Fruit fly (Drosophila melanogaster): ENCODE measurements around the gene CG6333.

Gene CG6333

DNA sequence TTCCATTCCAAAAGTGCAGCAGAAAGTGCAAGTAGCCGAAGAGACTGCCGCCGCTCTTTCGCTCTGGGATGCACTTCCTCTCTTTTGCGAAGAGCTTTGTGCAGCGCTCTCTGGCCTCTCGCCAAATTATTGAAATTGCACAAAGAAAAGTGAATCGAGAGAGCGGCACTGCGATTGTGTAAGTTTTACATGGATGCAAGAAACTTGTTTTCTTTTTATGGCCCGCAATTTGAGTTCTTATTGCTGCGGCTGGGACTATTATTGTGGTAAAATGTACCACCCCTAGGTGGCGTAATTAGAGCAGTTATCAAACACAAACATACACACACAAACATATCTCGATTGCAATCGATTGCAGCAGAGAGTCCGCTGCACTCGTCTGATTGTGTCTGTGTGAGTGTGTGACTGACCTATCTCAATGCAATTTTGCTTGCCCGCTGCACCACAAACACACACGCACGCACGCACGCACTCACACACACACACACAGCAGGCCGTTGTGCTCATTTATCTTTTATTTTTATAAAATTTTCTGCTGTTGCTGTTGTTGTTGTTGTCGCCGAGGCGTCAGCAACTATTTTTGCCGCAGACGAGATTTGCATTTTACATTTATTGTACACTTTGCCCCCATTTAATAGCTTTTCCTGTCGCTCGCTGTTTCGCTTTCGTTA is 14.4 kb upstream of the CG6333 start:
- TF ChIP-seq OdsH (GFP tag; optimal IDR thresholded peaks at IDR 0.05) (no peak), Dif (GFP tag; optimal IDR thresholded peaks at IDR 0.05; ENCODE audit: partially characterized antibody) (peak; percentile 58)

DNA sequence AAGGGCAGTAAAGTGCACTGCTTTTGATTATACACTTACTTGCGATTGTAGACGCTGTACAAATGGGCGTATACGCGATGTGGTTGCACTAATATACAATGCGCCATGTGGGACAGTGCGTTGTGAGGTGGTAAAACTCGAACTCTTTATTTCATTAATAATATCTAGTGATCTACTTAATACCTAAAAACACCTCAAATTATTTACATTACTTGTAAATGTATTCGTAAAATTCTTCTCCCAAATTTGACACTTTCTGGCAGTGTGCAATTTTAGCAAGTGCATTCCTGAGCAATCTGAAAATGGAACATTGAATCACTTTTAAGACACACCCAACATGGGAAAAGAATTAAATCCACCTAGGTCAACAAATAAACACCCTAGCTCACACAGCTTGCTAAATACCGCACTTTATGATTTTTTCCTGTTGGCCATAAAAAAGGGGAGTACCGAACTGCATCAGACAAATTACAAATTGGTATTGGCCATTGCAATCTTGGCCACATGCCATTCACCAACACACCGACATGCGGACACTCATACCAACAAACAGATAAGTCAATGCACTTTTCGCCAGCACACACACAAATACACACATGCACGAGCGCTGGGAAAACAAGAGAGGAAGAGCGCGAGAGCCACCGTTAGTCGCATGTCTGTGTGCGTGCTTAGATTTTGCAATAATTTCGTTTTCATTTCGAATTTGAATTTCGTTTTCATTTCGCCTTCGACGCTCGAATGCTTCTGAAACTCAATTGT is 13.1 kb upstream of the CG6333 start:
- TF ChIP-seq CrebA (GFP tag; optimal IDR thresholded peaks at IDR 0.05; ENCODE audit: borderline replicate concordance) (no peak), woc (GFP tag; optimal IDR thresholded peaks at IDR 0.05) (no peak), jim (GFP tag; optimal IDR thresholded peaks at IDR 0.05) (no peak), Hr78 (GFP tag; optimal IDR thresholded peaks at IDR 0.05) (no peak), Hnf4 (GFP tag; optimal IDR thresholded peaks at IDR 0.05) (no peak), Dif (GFP tag; optimal IDR thresholded peaks at IDR 0.05; ENCODE audit: partially characterized antibody) (no peak), dl (GFP tag; optimal IDR thresholded peaks at IDR 0.05; ENCODE audit: insufficient read depth in 1 of 2, partially characterized antibody in 2 of 2) (no peak), lola (GFP tag; optimal IDR thresholded peaks at IDR 0.05) (no peak), HLH106 (tag; optimal IDR thresholded peaks at IDR 0.05) (no peak), N (GFP tag; optimal IDR thresholded peaks at IDR 0.05) (no peak), GATAd (GFP tag; optimal IDR thresholded peaks at IDR 0.05) (no peak), Sp1 (GFP tag; optimal IDR thresholded peaks at IDR 0.05) (no peak), sage (GFP tag; optimal IDR thresholded peaks at IDR 0.05) (no peak), Hr83 (GFP tag; optimal IDR thresholded peaks at IDR 0.05; ENCODE audit: poor library complexity, severe bottlenecking) (no peak), Jra (GFP tag; optimal IDR thresholded peaks at IDR 0.05) (no peak), fru (GFP tag; optimal IDR thresholded peaks at IDR 0.05) (no peak), Vsx2 (GFP tag; optimal IDR thresholded peaks at IDR 0.05; ENCODE audit: partially characterized antibody) (no peak), Rel (GFP tag; optimal IDR thresholded peaks at IDR 0.05) (no peak), Rel (tag; optimal IDR thresholded peaks at IDR 0.05) (no peak), dsf (GFP tag; optimal IDR thresholded peaks at IDR 0.05; ENCODE audit: borderline replicate concordance) (no peak), psq (GFP tag; optimal IDR thresholded peaks at IDR 0.05) (no peak)

DNA sequence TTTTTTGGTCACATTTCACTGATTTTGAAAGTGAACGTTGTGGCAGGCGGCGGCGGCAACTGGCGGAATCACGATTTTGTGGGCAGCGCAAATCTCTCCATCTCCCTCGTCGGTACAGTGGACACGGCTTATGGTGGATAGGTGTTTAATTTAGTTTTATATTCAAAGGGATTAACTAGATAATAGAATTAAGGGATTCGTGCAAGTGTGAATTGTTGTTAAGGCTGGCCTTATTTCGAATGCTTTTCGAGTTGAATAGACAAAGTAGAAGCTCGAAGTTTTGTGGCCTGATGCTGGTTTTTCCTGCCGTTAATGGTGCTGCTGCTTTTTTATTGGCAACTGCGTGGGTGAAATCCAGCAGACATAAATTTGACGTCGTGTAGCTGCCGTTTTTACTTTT is 11.9 kb upstream of the CG6333 start:
- TF ChIP-seq usp (GFP tag; optimal IDR thresholded peaks at IDR 0.05) = no peak
- no peak for TF ChIP-seq h (GFP tag; optimal IDR thresholded peaks at IDR 0.05)
- TF ChIP-seq Sp1 (GFP tag; optimal IDR thresholded peaks at IDR 0.05) = no peak
- TF ChIP-seq br (GFP tag; optimal IDR thresholded peaks at IDR 0.05) = no peak
- no peak for TF ChIP-seq GATAd (GFP tag; optimal IDR thresholded peaks at IDR 0.05)
- TF ChIP-seq woc (GFP tag; optimal IDR thresholded peaks at IDR 0.05) = no peak
- TF ChIP-seq dmrt93B (GFP tag; optimal IDR thresholded peaks at IDR 0.05) = no peak
- TF ChIP-seq N (GFP tag; optimal IDR thresholded peaks at IDR 0.05) = no peak
- TF ChIP-seq rgr (GFP tag; optimal IDR thresholded peaks at IDR 0.05) = no peak
- no peak for TF ChIP-seq Dif (GFP tag; optimal IDR thresholded peaks at IDR 0.05; ENCODE audit: partially characterized antibody)
- no peak for TF ChIP-seq CG9705 (GFP tag; optimal IDR thresholded peaks at IDR 0.05)
- TF ChIP-seq dsf (GFP tag; optimal IDR thresholded peaks at IDR 0.05; ENCODE audit: borderline replicate concordance) = no peak
- no peak for TF ChIP-seq Vsx2 (GFP tag; optimal IDR thresholded peaks at IDR 0.05; ENCODE audit: partially characterized antibody)
- TF ChIP-seq psq (GFP tag; optimal IDR thresholded peaks at IDR 0.05) = no peak
- no peak for TF ChIP-seq Dfd (GFP tag; optimal IDR thresholded peaks at IDR 0.05)
- no peak for TF ChIP-seq foxo (GFP tag; optimal IDR thresholded peaks at IDR 0.05)
- no peak for TF ChIP-seq lola (GFP tag; optimal IDR thresholded peaks at IDR 0.05)
- TF ChIP-seq CG32264 (GFP tag; optimal IDR thresholded peaks at IDR 0.05) = no peak

DNA sequence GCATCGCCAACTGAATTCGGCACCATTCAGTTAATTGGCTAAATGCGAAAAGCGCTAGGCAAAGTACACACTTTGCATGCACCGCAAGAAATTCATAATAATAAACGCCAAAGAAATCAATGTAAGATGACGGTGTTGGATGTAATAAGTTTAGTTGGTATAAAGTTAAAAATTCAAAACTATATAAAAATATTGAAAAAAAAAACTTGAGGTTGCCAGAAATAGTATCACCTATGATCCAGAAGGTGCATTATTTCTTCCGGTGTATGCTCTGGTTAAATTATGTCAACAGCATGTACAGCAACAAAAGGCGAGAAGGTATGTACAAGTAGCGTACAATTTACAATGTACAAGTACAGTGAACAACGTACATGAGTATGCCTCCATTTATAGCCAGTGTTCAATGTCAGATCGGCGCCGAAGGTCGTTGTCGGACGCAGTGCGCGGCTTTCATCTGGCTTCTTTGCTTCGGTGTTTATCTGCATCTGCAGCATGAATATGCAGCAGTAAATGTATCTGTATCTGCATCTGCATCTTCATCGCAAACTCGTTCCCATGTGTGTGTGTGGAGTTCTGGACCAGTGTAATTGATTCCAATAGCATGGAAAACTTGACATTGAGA is 11.0 kb upstream of the CG6333 start:
- TF ChIP-seq dsf (GFP tag; optimal IDR thresholded peaks at IDR 0.05; ENCODE audit: borderline replicate concordance) (no peak), CG32264 (GFP tag; optimal IDR thresholded peaks at IDR 0.05) (no peak), Hr78 (GFP tag; optimal IDR thresholded peaks at IDR 0.05) (no peak), ey (GFP tag; optimal IDR thresholded peaks at IDR 0.05) (no peak), GATAd (GFP tag; optimal IDR thresholded peaks at IDR 0.05) (no peak), fru (GFP tag; optimal IDR thresholded peaks at IDR 0.05) (peak; percentile 41), rgr (GFP tag; optimal IDR thresholded peaks at IDR 0.05) (peak; percentile 12), br (GFP tag; optimal IDR thresholded peaks at IDR 0.05) (no peak), tai (GFP tag; optimal IDR thresholded peaks at IDR 0.05) (no peak), h (GFP tag; optimal IDR thresholded peaks at IDR 0.05) (peak; percentile 24), Myc (optimal IDR thresholded peaks at IDR 0.05) (no peak), usp (GFP tag; optimal IDR thresholded peaks at IDR 0.05) (no peak), Hnf4 (GFP tag; optimal IDR thresholded peaks at IDR 0.05) (no peak), psq (GFP tag; optimal IDR thresholded peaks at IDR 0.05) (no peak), dl (GFP tag; optimal IDR thresholded peaks at IDR 0.05; ENCODE audit: insufficient read depth in 1 of 2, partially characterized antibody in 2 of 2) (no peak)

Data from whole organism, wandering third instar larva.